Worm (Caenorhabditis elegans) whole organism, L4 larva: ENCODE data around the gene haf-1.

Source experiments
- D1046.2 ChIP-seq: fragments of 200-800 bp; sonication (Bioruptor generic); IDR thresholded peaks from 2 replicates; pipeline ENCODE4 v1.3.6; 2022; ENCODE audit warnings: missing genetic modification characterization, missing compliant biosample characterization
- F10B5.3 ChIP-seq: sonication (generic microtip); optimal IDR thresholded peaks from 2 replicates; lab custom pipeline; 2016; ENCODE audit warnings: mild to moderate bottlenecking, missing genetic modification characterization, missing compliant biosample characterization
- F26F4.8 ChIP-seq: fragments of 200-800 bp; sonication (Bioruptor generic); conservative IDR thresholded peaks from 2 replicates; pipeline ENCODE4 v1.3.6; 2022; ENCODE audit warnings: missing genetic modification characterization, missing compliant biosample characterization
- ZK546.5 ChIP-seq, 2 experiments: sonication (generic microtip); optimal IDR thresholded peaks; 2 replicates each; lab custom pipeline; 2017; ENCODE audit warnings: missing biosample characterization in 2 of 2, missing genetic modification characterization in 2 of 2
- aha-1 ChIP-seq: fragments of 150-350 bp; peaks from one replicate; lab custom pipeline; 2014; ENCODE audit warnings: missing biosample characterization, missing genetic modification characterization
- ama-1 ChIP-seq: fragments of 150-350 bp; optimal IDR thresholded peaks from 2 replicates; lab custom pipeline; 2014; ENCODE audit warnings: inconsistent platforms, mixed read lengths
- arid-1 ChIP-seq: fragments of 200-800 bp; sonication (Bioruptor generic); conservative IDR thresholded peaks from 2 replicates; pipeline ENCODE4 v1.3.6; 2022; ENCODE audit warnings: missing genetic modification reagents, missing genetic modification characterization, missing compliant biosample characterization
- attf-4 ChIP-seq: sonication (generic microtip); optimal IDR thresholded peaks from 3 replicates; lab custom pipeline; 2017; ENCODE audit warnings: missing biosample characterization, missing genetic modification characterization
- ceh-82 ChIP-seq: sonication (generic microtip); optimal IDR thresholded peaks from 2 replicates; lab custom pipeline; 2017; ENCODE audit warnings: missing biosample characterization, missing genetic modification characterization
- daf-8 ChIP-seq: fragments of 200-800 bp; sonication (Bioruptor generic); IDR thresholded peaks from 2 replicates; pipeline ENCODE4 v1.3.6; 2022; ENCODE audit warnings: missing genetic modification characterization, missing compliant biosample characterization
- dmd-8 ChIP-seq: fragments of 200-800 bp; sonication (Bioruptor generic); IDR thresholded peaks from 2 replicates; pipeline ENCODE4 v1.3.6; 2022; ENCODE audit warnings: missing genetic modification characterization, missing compliant biosample characterization
- dpl-1 ChIP-seq: fragments of 150-350 bp; optimal IDR thresholded peaks from 2 replicates; lab custom pipeline; 2014; ENCODE audit warnings: missing biosample characterization, missing genetic modification reagents, missing genetic modification characterization
- dve-1 ChIP-seq: sonication (generic microtip); optimal IDR thresholded peaks from 2 replicates; lab custom pipeline; 2017; ENCODE audit warnings: antibody characterized with exemption, mild to moderate bottlenecking, missing genetic modification characterization, missing compliant biosample characterization; ENCODE audit not compliant: insufficient read depth
- fkh-10 ChIP-seq: fragments of 150-350 bp; optimal IDR thresholded peaks from 2 replicates; lab custom pipeline; 2014; ENCODE audit warnings: missing biosample characterization, missing genetic modification reagents, missing genetic modification characterization
- gei-8 ChIP-seq: fragments of 200-800 bp; sonication (Bioruptor generic); optimal IDR thresholded peaks from 2 replicates; lab custom pipeline; 2018; ENCODE audit warnings: mild to moderate bottlenecking, missing genetic modification characterization, missing compliant biosample characterization
- hmg-1.1 ChIP-seq: fragments of 200-800 bp; sonication (Bioruptor generic); IDR thresholded peaks from 2 replicates; pipeline ENCODE4 v1.3.6; 2022; ENCODE audit warnings: missing genetic modification reagents, missing genetic modification characterization, missing compliant biosample characterization
- lin-15B ChIP-seq: fragments of 150-350 bp; sonication (generic microtip); optimal IDR thresholded peaks from 3 replicates; lab custom pipeline; 2014; ENCODE audit warnings: missing biosample characterization, missing genetic modification characterization
- lin-29 ChIP-seq: fragments of 200-800 bp; sonication (Bioruptor generic); IDR thresholded peaks from 2 replicates; pipeline ENCODE4 v1.3.6; 2022; ENCODE audit warnings: missing genetic modification reagents, missing genetic modification characterization, missing compliant biosample characterization
- lin-38 ChIP-seq: fragments of 200-800 bp; sonication (Bioruptor generic); IDR thresholded peaks from 2 replicates; pipeline ENCODE4 v1.3.6; 2022; ENCODE audit warnings: missing genetic modification reagents, missing genetic modification characterization, missing compliant biosample characterization
- lsy-2 ChIP-seq, 2 experiments: fragments of 150-350 bp in 1 of 2; sonication (generic microtip) in 1 of 2; optimal IDR thresholded peaks; 2 replicates each; lab custom pipeline; 2014 to 2017; ENCODE audit warnings: missing biosample characterization in 2 of 2, missing genetic modification characterization in 2 of 2
- madf-9 ChIP-seq: fragments of 200-800 bp; sonication (Bioruptor generic); conservative IDR thresholded peaks from 2 replicates; pipeline ENCODE4 v1.3.6; 2022; ENCODE audit warnings: missing genetic modification reagents, missing genetic modification characterization, missing compliant biosample characterization
- mep-1 ChIP-seq: fragments of 150-350 bp; sonication (generic microtip); optimal IDR thresholded peaks from 3 replicates; lab custom pipeline; 2014; ENCODE audit warnings: missing biosample characterization, missing genetic modification characterization
- mxl-3 ChIP-seq: fragments of 200-800 bp; sonication (Bioruptor generic); optimal IDR thresholded peaks from 2 replicates; lab custom pipeline; 2018; ENCODE audit warnings: mild to moderate bottlenecking, missing genetic modification characterization, missing compliant biosample characterization
- nhr-102 ChIP-seq: sonication (generic microtip); optimal IDR thresholded peaks from 2 replicates; lab custom pipeline; 2016; ENCODE audit warnings: mild to moderate bottlenecking, missing genetic modification characterization, moderate library complexity, missing compliant biosample characterization
- nhr-237 ChIP-seq: sonication (generic microtip); optimal IDR thresholded peaks from 2 replicates; lab custom pipeline; 2017; ENCODE audit warnings: missing biosample characterization, missing genetic modification characterization
- nhr-76 ChIP-seq: fragments of 150-350 bp; optimal IDR thresholded peaks from 2 replicates; lab custom pipeline; 2014; ENCODE audit warnings: missing biosample characterization, missing genetic modification characterization
- sdz-12 ChIP-seq: fragments of 200-800 bp; sonication (Bioruptor generic); optimal IDR thresholded peaks from 2 replicates; lab custom pipeline; 2018; ENCODE audit warnings: mild to moderate bottlenecking, missing genetic modification characterization, missing compliant biosample characterization
- set-16 ChIP-seq: fragments of 200-800 bp; sonication (Bioruptor generic); IDR thresholded peaks from 2 replicates; pipeline ENCODE4 v1.3.6; 2022; ENCODE audit warnings: missing genetic modification reagents, missing genetic modification characterization, missing compliant biosample characterization
- skn-1 ChIP-seq: fragments of 150-350 bp; optimal IDR thresholded peaks from 2 replicates; lab custom pipeline; 2014; ENCODE audit warnings: missing biosample characterization, missing genetic modification characterization
- snpc-4 ChIP-seq: fragments of 150-350 bp; optimal IDR thresholded peaks from 2 replicates; lab custom pipeline; 2014; ENCODE audit warnings: missing biosample characterization, missing genetic modification characterization
- tag-97 ChIP-seq: fragments of 200-800 bp; sonication (Bioruptor generic); IDR thresholded peaks from 2 replicates; pipeline ENCODE4 v1.3.6; 2022; ENCODE audit warnings: missing genetic modification characterization, missing compliant biosample characterization
- unc-39 ChIP-seq: sonication (generic microtip); optimal IDR thresholded peaks from 2 replicates; lab custom pipeline; 2017; ENCODE audit warnings: missing biosample characterization, missing genetic modification characterization
- unc-62 ChIP-seq, 3 experiments: fragments of 150-350 bp in 1 of 3; sonication (generic microtip); optimal IDR thresholded peaks in 2 of 3; peaks in 1 of 3; 1 replicate in 1 of 3; 2 replicates in 2 of 3; lab custom pipeline; 2014 to 2017; ENCODE audit warnings: missing biosample characterization in 3 of 3, missing genetic modification characterization in 3 of 3, missing genetic modification reagents in 3 of 3, missing genotype in 1 of 3
- vab-7 ChIP-seq: fragments of 200-800 bp; sonication (Bioruptor generic); IDR thresholded peaks from 2 replicates; pipeline ENCODE4 v1.3.6; 2022; ENCODE audit warnings: missing genetic modification reagents, missing genetic modification characterization, missing compliant biosample characterization
- zfp-2 ChIP-seq: sonication (generic microtip); optimal IDR thresholded peaks from 2 replicates; lab custom pipeline; 2016; ENCODE audit warnings: mild to moderate bottlenecking, missing genetic modification characterization, missing compliant biosample characterization
- zip-11 ChIP-seq: fragments of 200-800 bp; sonication (Bioruptor generic); IDR thresholded peaks from 2 replicates; pipeline ENCODE4 v1.3.6; 2022; ENCODE audit warnings: missing genetic modification characterization, missing compliant biosample characterization

Gene haf-1

ce11 chrIV:17351586-17351985 lies 24.6 kb upstream of the haf-1 start, which contains the start of gene clec-199:
Gene clec-199, plus strand, starts transcription at chrIV:17351886.
- TF ChIP-seq unc-39 (no peak), D1046.2 (no peak), attf-4 (no peak), lin-29 (no peak), F26F4.8 (GFP tag; lab: Robert Waterston, UW) (no peak), dmd-8 (GFP tag; lab: Robert Waterston, UW) (no peak), vab-7 (GFP tag; lab: Robert Waterston, UW) (no peak), zip-11 (GFP tag; lab: Robert Waterston, UW) (no peak), ZK546.5 (tag; optimal IDR thresholded peaks at IDR 0.05; lab: Kevin White, UChicago) (no peak), snpc-4 (no peak), F10B5.3 (tag; lab: Kevin White, UChicago) (no peak), dve-1 (no peak), lsy-2 (tag; optimal IDR thresholded peaks at IDR 0.05; lab: Kevin White, UChicago) (no peak), fkh-10 (GFP tag; lab: Kevin White, UChicago) (no peak), arid-1 (no peak)

ce11 chrIV:17361143-17361542 lies 15.1 kb upstream of the haf-1 start, which contains the start of gene clec-202:
Gene clec-202, plus strand, starts transcription at chrIV:17361443.
- TF ChIP-seq daf-8 (GFP tag; lab: Robert Waterston, UW) (no peak), unc-62 (GFP tag; optimal IDR thresholded peaks at IDR 0.05 in 1 of 2; lab: Kevin White, UChicago) (peak in 1 of 2 experiments; percentile 37), unc-62 (tag; optimal IDR thresholded peaks at IDR 0.05; lab: Kevin White, UChicago) (no peak)

ce11 chrIV:17367294-17367693 lies 8.9 kb upstream of the haf-1 start, which contains the start of gene zipt-17:
Gene zipt-17, minus strand, starts transcription at chrIV:17367394.
- no peak for TF ChIP-seq unc-39
- TF ChIP-seq dpl-1 (GFP tag; lab: Kevin White, UChicago): no peak
- TF ChIP-seq tag-97 (GFP tag; lab: Robert Waterston, UW): no peak
- no peak for TF ChIP-seq zfp-2
- TF ChIP-seq sdz-12 (GFP tag; lab: Kevin White, UChicago): no peak
- TF ChIP-seq ama-1 (lab: Kevin White, UChicago): no peak
- no peak for TF ChIP-seq nhr-237 (tag; lab: Kevin White, UChicago)
- TF ChIP-seq hmg-1.1 (GFP tag; lab: Robert Waterston, UW): no peak
- no peak for TF ChIP-seq D1046.2

- TF ChIP-seq mep-1 (no peak), zip-11 (GFP tag; lab: Robert Waterston, UW) (no peak), aha-1 (tag; lab: Kevin White, UChicago) (no peak), lin-15B (tag; lab: Kevin White, UChicago) (no peak), gei-8 (no peak), unc-39 (no peak), tag-97 (GFP tag; lab: Robert Waterston, UW) (no peak), sdz-12 (GFP tag; lab: Kevin White, UChicago) (no peak), ZK546.5 (tag; optimal IDR thresholded peaks at IDR 0.05; lab: Kevin White, UChicago) (no peak), set-16 (GFP tag; lab: Robert Waterston, UW) (no peak), skn-1 (tag; lab: Kevin White, UChicago) (no peak), vab-7 (GFP tag; lab: Robert Waterston, UW) (no peak), ceh-82 (no peak), mxl-3 (GFP tag; lab: Kevin White, UChicago) (no peak), arid-1 (no peak), lin-38 (GFP tag; lab: Robert Waterston, UW) (no peak), nhr-76 (no peak), nhr-102 (tag; lab: Kevin White, UChicago) (no peak), madf-9 (no peak)
These were observed 7.9 kb upstream of the haf-1 start, which contains the start of gene trh-1 for ce11 chrIV:17368292-17368691. Gene trh-1, plus strand, starts transcription at chrIV:17368592.
